Worm (Caenorhabditis elegans) whole organism, young adult: ENCODE results near the gene spr-2.
A peak's percentile ranks its signal among the peaks of the same experiment; 100 is the strongest.

ENCODE experiments used
- C06A6.2 ChIP-seq: fragments of 200-800 bp; sonication (Bioruptor generic); conservative IDR thresholded peaks from 2 replicates; pipeline ENCODE4 v1.3.6; 2022; ENCODE audit warnings: missing genetic modification characterization, missing compliant biosample characterization
- F10E7.11 ChIP-seq: sonication (generic microtip); optimal IDR thresholded peaks from 2 replicates; lab custom pipeline; 2017; ENCODE audit warnings: mild to moderate bottlenecking, missing genetic modification characterization, moderate library complexity, missing compliant biosample characterization
- F22D6.2 ChIP-seq: sonication (generic microtip); optimal IDR thresholded peaks from 2 replicates; lab custom pipeline; 2016; ENCODE audit warnings: mild to moderate bottlenecking, missing genetic modification characterization, missing compliant biosample characterization
- F33H1.4 ChIP-seq: fragments of 200-800 bp; sonication (Bioruptor generic); IDR thresholded peaks from 2 replicates; pipeline ENCODE4 v1.3.6; 2022; ENCODE audit warnings: missing genetic modification reagents, missing genetic modification characterization, missing compliant biosample characterization
- F39B2.1 ChIP-seq: fragments of 200-800 bp; sonication (Bioruptor generic); IDR thresholded peaks from 2 replicates; pipeline ENCODE4 v1.3.6; 2022; ENCODE audit warnings: missing genetic modification reagents, missing genetic modification characterization, missing compliant biosample characterization
- F57C9.4 ChIP-seq: sonication (generic microtip); optimal IDR thresholded peaks from 2 replicates; lab custom pipeline; 2017; ENCODE audit warnings: mild to moderate bottlenecking, missing genetic modification characterization, missing compliant biosample characterization
- Y56A3A.18 ChIP-seq: fragments of 200-800 bp; sonication (Bioruptor generic); IDR thresholded peaks from 2 replicates; pipeline ENCODE4 v1.3.6; 2022; ENCODE audit warnings: missing genetic modification reagents, missing genetic modification characterization, missing compliant biosample characterization
- Y79H2A.3 ChIP-seq: fragments of 200-800 bp; sonication (Bioruptor generic); conservative IDR thresholded peaks from 2 replicates; pipeline ENCODE4 v1.3.6; 2022; ENCODE audit warnings: missing genetic modification reagents, missing genetic modification characterization, missing compliant biosample characterization
- akir-1 ChIP-seq: fragments of 200-800 bp; sonication (Bioruptor generic); optimal IDR thresholded peaks from 2 replicates; lab custom pipeline; 2018; ENCODE audit warnings: mild to moderate bottlenecking, missing genetic modification characterization, moderate library complexity, missing compliant biosample characterization
- aptf-3 ChIP-seq: fragments of 200-800 bp; sonication (Bioruptor generic); IDR thresholded peaks from 2 replicates; pipeline ENCODE4 v1.3.6; 2022; ENCODE audit warnings: missing genetic modification characterization, missing compliant biosample characterization
- atf-7 ChIP-seq: sonication (generic microtip); optimal IDR thresholded peaks from 2 replicates; lab custom pipeline; 2017; ENCODE audit warnings: mild to moderate bottlenecking, missing genetic modification characterization, missing compliant biosample characterization
- athp-1 ChIP-seq: sonication (generic microtip); optimal IDR thresholded peaks from 2 replicates; lab custom pipeline; 2017; ENCODE audit warnings: mild to moderate bottlenecking, missing genetic modification characterization, missing compliant biosample characterization
- bed-1 ChIP-seq: fragments of 200-800 bp; sonication (Bioruptor generic); IDR thresholded peaks from 2 replicates; pipeline ENCODE4 v1.3.6; 2022; ENCODE audit warnings: missing genetic modification reagents, missing genetic modification characterization, missing compliant biosample characterization
- ccch-3 ChIP-seq: fragments of 200-800 bp; sonication (Bioruptor generic); optimal IDR thresholded peaks from 2 replicates; lab custom pipeline; 2018; ENCODE audit warnings: mild to moderate bottlenecking, missing genetic modification characterization, missing compliant biosample characterization
- cebp-1 ChIP-seq, 2 experiments: fragments of 200-800 bp in 1 of 2; sonication (Bioruptor generic) in 1 of 2; sonication (generic microtip) in 1 of 2; IDR thresholded peaks in 1 of 2; optimal IDR thresholded peaks in 1 of 2; 2 replicates each; pipeline versions ENCODE4 v1.3.6 to Lab custom; 2017 to 2022; ENCODE audit warnings: missing compliant biosample characterization in 2 of 2, missing genetic modification characterization in 2 of 2, mild to moderate bottlenecking in 1 of 2, missing genetic modification reagents in 1 of 2, moderate library complexity in 1 of 2
- cebp-2 ChIP-seq: fragments of 200-800 bp; sonication (Bioruptor generic); IDR thresholded peaks from 2 replicates; pipeline ENCODE4 v1.3.6; 2022; ENCODE audit warnings: missing genetic modification characterization, missing compliant biosample characterization
- ceh-100 ChIP-seq: fragments of 200-800 bp; sonication (Bioruptor generic); IDR thresholded peaks from 2 replicates; pipeline ENCODE4 v1.3.6; 2022; ENCODE audit warnings: missing genetic modification reagents, missing genetic modification characterization, missing compliant biosample characterization
- ceh-79 ChIP-seq: sonication (generic microtip); optimal IDR thresholded peaks from 2 replicates; lab custom pipeline; 2017; ENCODE audit warnings: mild to moderate bottlenecking, missing genetic modification characterization, missing compliant biosample characterization
- egl-18 ChIP-seq: fragments of 200-800 bp; sonication (Bioruptor generic); IDR thresholded peaks from 2 replicates; pipeline ENCODE4 v1.3.6; 2022; ENCODE audit warnings: missing genetic modification reagents, missing genetic modification characterization, missing compliant biosample characterization
- fkh-3 ChIP-seq: sonication (generic microtip); optimal IDR thresholded peaks from 2 replicates; lab custom pipeline; 2016; ENCODE audit warnings: mild to moderate bottlenecking, missing genetic modification characterization, missing compliant biosample characterization
- hlh-12 ChIP-seq: sonication (generic microtip); optimal IDR thresholded peaks from 2 replicates; lab custom pipeline; 2016; ENCODE audit warnings: missing genetic modification characterization, missing compliant biosample characterization
- hmg-1.2 ChIP-seq: fragments of 200-800 bp; sonication (Bioruptor generic); IDR thresholded peaks from 2 replicates; pipeline ENCODE4 v1.3.6; 2022; ENCODE audit warnings: missing genetic modification reagents, missing genetic modification characterization, missing compliant biosample characterization
- hrde-1 ChIP-seq: sonication (generic microtip); optimal IDR thresholded peaks from 2 replicates; lab custom pipeline; 2016; ENCODE audit warnings: missing genetic modification characterization, mild to moderate bottlenecking, missing compliant biosample characterization, moderate library complexity, missing genotype, missing genetic modification reagents, borderline replicate concordance
- hsf-1 ChIP-seq: fragments of 200-800 bp; sonication (Bioruptor generic); IDR thresholded peaks from 2 replicates; pipeline ENCODE4 v1.3.6; 2022; ENCODE audit warnings: missing genetic modification reagents, missing genetic modification characterization, missing compliant biosample characterization
- lag-1 ChIP-seq: fragments of 200-800 bp; sonication (Bioruptor generic); IDR thresholded peaks from 2 replicates; pipeline ENCODE4 v1.3.6; 2022; ENCODE audit warnings: missing genetic modification reagents, missing genetic modification characterization, missing compliant biosample characterization
- lin-35 ChIP-seq, 3 experiments: fragments of 150-350 bp in 2 of 3; sonication (generic microtip) in 1 of 3; optimal IDR thresholded peaks; 2 replicates each; lab custom pipeline; 2014 to 2018; ENCODE audit warnings: missing biosample characterization in 3 of 3, missing genetic modification characterization in 3 of 3, missing genetic modification reagents in 3 of 3
- lin-40 ChIP-seq: sonication (generic microtip); optimal IDR thresholded peaks from 2 replicates; lab custom pipeline; 2016; ENCODE audit warnings: missing genetic modification characterization, mild to moderate bottlenecking, missing compliant biosample characterization, missing genotype, missing genetic modification reagents
- lin-54 ChIP-seq: fragments of 200-800 bp; sonication (Bioruptor generic); optimal IDR thresholded peaks from 2 replicates; lab custom pipeline; 2018; ENCODE audit warnings: mild to moderate bottlenecking, missing genetic modification characterization, missing compliant biosample characterization
- lsy-27 ChIP-seq: sonication (generic microtip); optimal IDR thresholded peaks from 2 replicates; lab custom pipeline; 2017; ENCODE audit warnings: missing genetic modification characterization, mild to moderate bottlenecking, missing compliant biosample characterization, antibody characterized with exemption, missing genotype, borderline replicate concordance; ENCODE audit not compliant: insufficient read depth
- madf-3 ChIP-seq: fragments of 200-800 bp; sonication (Bioruptor generic); IDR thresholded peaks from 2 replicates; pipeline ENCODE4 v1.3.6; 2022; ENCODE audit warnings: missing genetic modification reagents, missing genetic modification characterization, missing compliant biosample characterization
- nhr-120 ChIP-seq: fragments of 200-800 bp; sonication (Bioruptor generic); IDR thresholded peaks from 2 replicates; pipeline ENCODE4 v1.3.6; 2022; ENCODE audit warnings: missing genetic modification characterization, missing compliant biosample characterization
- nhr-27 ChIP-seq: fragments of 200-800 bp; sonication (Bioruptor generic); optimal IDR thresholded peaks from 2 replicates; lab custom pipeline; 2018; ENCODE audit warnings: mild to moderate bottlenecking, missing genetic modification characterization, moderate library complexity, missing compliant biosample characterization
- nhr-80 ChIP-seq: sonication (generic microtip); optimal IDR thresholded peaks from 2 replicates; lab custom pipeline; 2016; ENCODE audit warnings: missing genetic modification characterization, missing compliant biosample characterization
- pbrm-1 ChIP-seq: fragments of 200-800 bp; sonication (Bioruptor generic); IDR thresholded peaks from 2 replicates; pipeline ENCODE4 v1.3.6; 2022; ENCODE audit warnings: missing genetic modification reagents, missing genetic modification characterization, missing compliant biosample characterization
- pha-4 ChIP-seq: fragments of 150-350 bp; sonication (generic microtip); optimal IDR thresholded peaks from 2 replicates; lab custom pipeline; 2014; ENCODE audit warnings: missing biosample characterization, missing genetic modification reagents, missing genetic modification characterization
- snpc-4 ChIP-seq, 5 experiments: fragments of 150-350 bp in 1 of 5; sonication (generic microtip) in 4 of 5; optimal IDR thresholded peaks; 2 replicates each; lab custom pipeline; 2014 to 2018; ENCODE audit warnings: missing genetic modification characterization in 5 of 5, missing biosample characterization in 3 of 5, antibody characterized with exemption in 2 of 5, mild to moderate bottlenecking in 2 of 5, missing compliant biosample characterization in 2 of 5, missing genotype in 2 of 5, moderate library complexity in 2 of 5, missing genetic modification reagents in 1 of 5
- sptf-2 ChIP-seq: fragments of 200-800 bp; sonication (Bioruptor generic); optimal IDR thresholded peaks from 2 replicates; lab custom pipeline; 2018; ENCODE audit warnings: mild to moderate bottlenecking, missing genetic modification characterization, missing compliant biosample characterization
- tbp1 ChIP-seq: fragments of 200-800 bp; sonication (Bioruptor generic); optimal IDR thresholded peaks from 2 replicates; lab custom pipeline; 2018; ENCODE audit warnings: mild to moderate bottlenecking, missing genetic modification characterization, missing compliant biosample characterization
- tbx-9 ChIP-seq: sonication (generic microtip); optimal IDR thresholded peaks from 2 replicates; lab custom pipeline; 2016; ENCODE audit warnings: borderline replicate concordance, missing genetic modification characterization, inconsistent platforms, missing compliant biosample characterization
- unc-130 ChIP-seq: sonication (generic microtip); optimal IDR thresholded peaks from 2 replicates; lab custom pipeline; 2016; ENCODE audit warnings: missing genetic modification reagents, missing genetic modification characterization, missing compliant biosample characterization
- zfh-2 ChIP-seq: fragments of 200-800 bp; sonication (Bioruptor generic); conservative IDR thresholded peaks from 2 replicates; pipeline ENCODE4 v1.3.6; 2022; ENCODE audit warnings: missing genetic modification reagents, missing genetic modification characterization, missing compliant biosample characterization
- ztf-18 ChIP-seq: sonication (generic microtip); optimal IDR thresholded peaks from 2 replicates; lab custom pipeline; 2016; ENCODE audit warnings: missing genotype, mild to moderate bottlenecking, missing genetic modification characterization, missing compliant biosample characterization

spr-2 gene

DNA sequence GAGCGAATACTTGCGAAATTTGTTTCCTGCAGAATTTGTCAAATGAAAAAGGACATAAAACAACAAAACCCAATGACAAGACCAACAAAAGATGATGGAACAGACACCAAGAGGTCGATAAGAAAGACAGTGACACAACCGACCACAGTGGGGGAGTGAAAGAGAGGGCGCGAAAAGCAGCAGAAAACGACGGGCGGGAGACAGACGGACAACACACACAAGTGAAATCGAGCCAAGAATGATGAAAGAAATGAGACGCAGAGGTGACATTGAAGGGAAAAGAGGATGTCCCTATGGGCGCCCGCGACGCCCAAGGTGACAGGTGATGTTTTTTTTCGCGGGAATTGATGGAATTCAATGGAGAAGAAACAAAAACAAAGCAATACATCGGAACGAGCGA is 25.2 kb upstream of the spr-2 start (continued):
- TF ChIP-seq lin-54 (GFP tag; lab: Kevin White, UChicago) (peak; percentile 20), F10E7.11 (tag; lab: Kevin White, UChicago) (no peak), madf-3 (GFP tag; lab: Robert Waterston, UW) (no peak), lin-35 (GFP tag; optimal IDR thresholded peaks at IDR 0.05; lab: Kevin White, UChicago) (no peak), pbrm-1 (no peak), pha-4 (tag; lab: Kevin White, UChicago) (no peak), lin-40 (peak; percentile 38), hmg-1.2 (GFP tag; lab: Robert Waterston, UW) (peak; percentile 47), F39B2.1 (GFP tag; lab: Robert Waterston, UW) (no peak), athp-1 (tag; lab: Kevin White, UChicago) (peak; percentile 16), nhr-27 (tag; lab: Kevin White, UChicago) (no peak), Y56A3A.18 (GFP tag; lab: Robert Waterston, UW) (peak; percentile 77; the same call in 1 of the 2 replicates), ceh-100 (no peak), cebp-1 (GFP tag; IDR thresholded peaks at IDR 0.05; lab: Robert Waterston, UW) (peak; percentile 55; the same call in 1 of the 2 replicates), cebp-1 (tag; optimal IDR thresholded peaks at IDR 0.05; lab: Kevin White, UChicago) (peak; percentile 91), fkh-3 (tag; lab: Kevin White, UChicago) (no peak), F57C9.4 (tag; lab: Kevin White, UChicago) (no peak), tbx-9 (no peak), ztf-18 (tag; lab: Kevin White, UChicago) (peak; percentile 53), sptf-2 (GFP tag; lab: Kevin White, UChicago) (no peak), hrde-1 (tag; lab: Kevin White, UChicago) (no peak), bed-1 (no peak), lsy-27 (tag; lab: Kevin White, UChicago) (no peak), ccch-3 (no peak), snpc-4 (GFP tag; optimal IDR thresholded peaks at IDR 0.05; lab: Kevin White, UChicago) (no peak), snpc-4 (tag; optimal IDR thresholded peaks at IDR 0.05; lab: Kevin White, UChicago) (peak in 2 of 4 experiments; percentile 30 to 41), unc-130 (GFP tag; lab: Kevin White, UChicago) (no peak), nhr-80 (peak; percentile 99), nhr-120 (GFP tag; lab: Robert Waterston, UW) (no peak), F22D6.2 (tag; lab: Kevin White, UChicago) (no peak), aptf-3 (GFP tag; lab: Robert Waterston, UW) (no peak), tbp1 (GFP tag; lab: Kevin White, UChicago) (peak; percentile 12), hlh-12 (tag; lab: Kevin White, UChicago) (no peak), ceh-79 (tag; lab: Kevin White, UChicago) (no peak), akir-1 (no peak), lag-1 (no peak), zfh-2 (GFP tag; lab: Robert Waterston, UW) (no peak; the same call in none of the 2 replicates), Y79H2A.3 (GFP tag; lab: Robert Waterston, UW) (no peak), egl-18 (GFP tag; lab: Robert Waterston, UW) (no peak), C06A6.2 (GFP tag; lab: Robert Waterston, UW) (no peak), F33H1.4 (GFP tag; lab: Robert Waterston, UW) (no peak), atf-7 (tag; lab: Kevin White, UChicago) (peak; percentile 17), cebp-2 (GFP tag; lab: Robert Waterston, UW) (no peak), hsf-1 (GFP tag; lab: Robert Waterston, UW) (no peak)
